Worm (Caenorhabditis elegans): ENCODE measurements around the gene F31D5.2.

- TF ChIP-seq elt-3 (tag; optimal IDR thresholded peaks at IDR 0.05) (no peak), mab-5 (tag; optimal IDR thresholded peaks at IDR 0.05) (no peak), blmp-1 (tag; optimal IDR thresholded peaks at IDR 0.05) (no peak), nhr-76 (tag; optimal IDR thresholded peaks at IDR 0.05) (no peak), unc-39 (tag; optimal IDR thresholded peaks at IDR 0.05) (no peak), lsy-2 (tag; optimal IDR thresholded peaks at IDR 0.05) (no peak), ztf-11 (tag; optimal IDR thresholded peaks at IDR 0.05) (no peak), pha-4 (tag; optimal IDR thresholded peaks at IDR 0.05) (no peak), cnd-1 (tag; optimal IDR thresholded peaks at IDR 0.05) (no peak), lin-13 (tag; optimal IDR thresholded peaks at IDR 0.05) (no peak), unc-120 (tag; optimal IDR thresholded peaks at IDR 0.05; ENCODE audit: poor library complexity, severe bottlenecking) (no peak)
Observed at ce11 chrII:4238963-4239362, 23.5 kb downstream of the F31D5.2 start.
